Fruit fly (Drosophila melanogaster): ENCODE data around the gene CG43814.

Gene CG43814

DNA sequence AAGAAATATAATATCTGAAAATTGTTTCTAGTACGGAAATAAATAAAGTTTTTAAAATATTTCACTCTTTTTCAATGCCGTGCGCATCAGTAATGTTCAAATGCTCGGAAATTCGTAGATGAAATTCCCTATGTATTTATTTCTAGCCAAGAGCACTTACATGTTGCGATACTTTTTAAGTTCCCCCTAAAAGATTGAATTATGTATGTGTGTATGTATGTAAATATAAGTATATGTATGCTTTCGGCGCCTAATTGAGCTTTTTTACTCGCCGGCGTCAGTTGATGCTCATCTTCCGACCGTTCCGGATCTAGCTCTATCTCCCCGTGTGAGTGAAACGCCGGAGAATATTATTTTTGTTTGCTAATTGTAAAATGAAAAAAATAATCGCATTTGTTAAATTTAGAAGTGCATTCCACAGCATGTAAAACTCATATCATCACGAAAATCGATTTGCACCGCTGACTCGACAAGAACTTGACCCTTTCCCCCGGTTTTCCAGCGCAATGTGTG, 21.4 kb upstream of the CG43814 start, which contains the start of gene Ugt36E1:
Gene Ugt36E1 (plus strand): TSS at position 275 of the 513 bp plus-strand sequence.
- TF ChIP-seq Dll (optimal IDR thresholded peaks at IDR 0.05) (no peak), CG8478 (optimal IDR thresholded peaks at IDR 0.05) (no peak), usp (GFP tag; optimal IDR thresholded peaks at IDR 0.05) (no peak), psq (optimal IDR thresholded peaks at IDR 0.05) (no peak), pan (optimal IDR thresholded peaks at IDR 0.05) (peak; percentile 30), EcR (GFP tag; optimal IDR thresholded peaks at IDR 0.05) (no peak)

DNA sequence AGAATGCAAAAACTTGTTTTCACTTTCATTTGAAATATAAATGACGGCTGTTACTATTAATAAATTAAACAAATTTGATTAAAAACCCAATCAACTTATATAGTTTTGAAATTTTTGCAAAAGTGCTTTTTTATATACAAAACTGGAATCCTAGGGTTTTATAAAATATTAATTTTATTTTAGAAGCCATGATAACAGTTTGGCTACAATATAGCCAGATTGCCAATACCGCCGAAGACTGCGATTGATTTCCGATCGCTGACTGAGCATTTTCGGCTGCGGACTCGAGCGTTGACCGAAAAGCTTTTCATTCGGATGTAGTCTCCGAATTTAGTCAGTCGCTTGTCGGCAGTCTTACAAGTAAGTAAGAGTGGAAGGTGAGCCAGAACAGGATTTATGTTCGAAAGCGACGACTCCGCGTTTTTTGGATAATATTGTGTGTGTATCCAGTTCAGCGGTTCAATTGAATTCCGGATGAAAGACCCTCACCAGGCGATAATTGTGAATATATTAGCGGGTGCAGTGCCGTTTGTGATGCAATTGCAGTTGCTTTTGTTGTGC, 18.2 kb upstream of the CG43814 start, which contains the start of gene Ugt36D1:
Gene Ugt36D1 (plus strand): TSS at position 306 of the 561 bp plus-strand sequence.
- TF ChIP-seq CG8478 (optimal IDR thresholded peaks at IDR 0.05) (no peak), EcR (GFP tag; optimal IDR thresholded peaks at IDR 0.05) (peak in 1 of 2 experiments; percentile 21)

DNA sequence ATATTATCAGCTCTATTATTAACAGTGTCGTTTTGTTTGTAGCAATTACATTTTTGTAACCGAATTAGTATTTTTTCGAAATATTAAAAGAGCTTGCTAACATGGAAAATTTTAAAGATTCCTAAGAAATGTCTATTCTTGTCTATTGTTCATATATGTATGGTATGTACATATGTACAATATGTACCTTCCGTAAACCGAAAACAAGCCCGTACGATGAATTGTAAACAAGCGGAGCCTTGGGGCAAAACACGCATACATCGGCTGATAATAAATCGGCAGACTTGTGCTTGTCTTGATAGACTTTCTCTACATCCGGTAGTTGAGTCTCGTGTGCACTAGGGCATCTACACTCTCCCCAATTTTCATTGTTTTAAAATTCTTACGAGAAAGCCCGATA, 17.7 kb upstream of the CG43814 start:
- no peak for TF ChIP-seq EcR (GFP tag; optimal IDR thresholded peaks at IDR 0.05)

DNA sequence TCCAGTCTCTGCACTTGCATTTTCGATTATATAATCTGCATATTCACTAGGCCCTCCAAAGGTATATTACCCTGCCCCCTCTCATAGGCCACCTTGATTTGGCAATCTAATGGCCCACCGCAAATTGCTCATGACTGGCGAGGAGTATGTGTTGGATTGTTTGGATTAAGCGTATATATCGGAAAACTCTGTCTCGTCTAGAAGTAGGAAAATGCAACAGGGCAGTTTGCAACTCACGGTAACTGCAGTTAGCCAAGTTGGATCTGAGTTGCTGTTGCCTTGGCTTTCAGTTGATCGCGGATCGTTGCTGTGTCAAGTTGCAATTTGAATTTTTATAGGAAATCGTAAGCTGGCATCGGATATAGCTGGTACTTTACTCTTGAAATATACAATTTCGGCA, 13.9 kb upstream of the CG43814 start, which contains the start of gene Ugt36F1:
Gene Ugt36F1 (plus strand): TSS at position 301 of the 400 bp plus-strand sequence.
- TF ChIP-seq CG8478 (optimal IDR thresholded peaks at IDR 0.05) (no peak), usp (GFP tag; optimal IDR thresholded peaks at IDR 0.05) (no peak), pan (optimal IDR thresholded peaks at IDR 0.05) (no peak), psq (optimal IDR thresholded peaks at IDR 0.05) (no peak), Dll (optimal IDR thresholded peaks at IDR 0.05) (no peak), EcR (GFP tag; optimal IDR thresholded peaks at IDR 0.05) (no peak)

DNA sequence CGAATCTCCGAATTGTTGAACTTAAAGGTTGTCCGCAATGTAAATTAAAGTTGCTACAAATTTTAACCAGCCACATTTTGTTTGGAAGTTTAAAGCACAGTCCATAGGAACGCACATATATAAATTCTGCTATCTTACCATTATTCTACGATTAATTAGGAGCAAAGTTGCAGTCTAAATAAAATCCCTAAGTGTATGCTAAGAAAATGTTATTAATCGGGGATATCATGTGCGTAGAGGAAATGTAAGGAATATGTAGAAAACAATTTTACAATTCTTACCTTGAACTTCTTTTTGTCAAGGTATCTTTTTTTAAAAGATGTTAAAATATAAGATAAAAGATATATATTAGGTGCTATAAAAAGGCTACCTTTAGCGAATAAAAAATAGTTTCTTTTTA, 13.2 kb upstream of the CG43814 start:
- TF ChIP-seq pan (optimal IDR thresholded peaks at IDR 0.05), result no peak
- no peak for TF ChIP-seq CG8478 (optimal IDR thresholded peaks at IDR 0.05)
- no peak for TF ChIP-seq psq (optimal IDR thresholded peaks at IDR 0.05)
- TF ChIP-seq usp (GFP tag; optimal IDR thresholded peaks at IDR 0.05), result no peak
- no peak for TF ChIP-seq EcR (GFP tag; optimal IDR thresholded peaks at IDR 0.05)
- no peak for TF ChIP-seq Dll (optimal IDR thresholded peaks at IDR 0.05)

DNA sequence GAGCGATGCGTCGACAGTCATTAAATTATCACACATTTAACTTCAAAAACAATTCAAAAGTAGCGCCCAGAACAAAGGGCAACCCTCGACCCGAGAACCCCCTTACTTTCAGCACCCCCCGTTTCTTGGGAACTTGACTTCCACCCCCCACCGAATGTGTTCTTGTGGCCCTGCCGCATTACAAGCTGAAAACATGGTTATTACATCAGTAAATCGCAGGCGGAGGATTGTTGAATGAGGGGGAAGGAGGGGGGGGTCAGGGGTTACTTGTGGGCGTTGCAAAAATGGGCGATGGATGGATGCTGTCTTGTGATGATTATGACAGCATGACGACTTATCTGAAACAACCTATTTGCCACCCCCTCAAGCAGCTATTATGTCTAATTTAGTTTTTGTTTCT, 10.0 kb upstream of the CG43814 start:
- TF ChIP-seq pan (optimal IDR thresholded peaks at IDR 0.05), result no peak
- no peak for TF ChIP-seq Dll (optimal IDR thresholded peaks at IDR 0.05)
- no peak for TF ChIP-seq EcR (GFP tag; optimal IDR thresholded peaks at IDR 0.05)
- no peak for TF ChIP-seq psq (optimal IDR thresholded peaks at IDR 0.05)
- TF ChIP-seq CG8478 (optimal IDR thresholded peaks at IDR 0.05), result no peak
- no peak for TF ChIP-seq usp (GFP tag; optimal IDR thresholded peaks at IDR 0.05)

DNA sequence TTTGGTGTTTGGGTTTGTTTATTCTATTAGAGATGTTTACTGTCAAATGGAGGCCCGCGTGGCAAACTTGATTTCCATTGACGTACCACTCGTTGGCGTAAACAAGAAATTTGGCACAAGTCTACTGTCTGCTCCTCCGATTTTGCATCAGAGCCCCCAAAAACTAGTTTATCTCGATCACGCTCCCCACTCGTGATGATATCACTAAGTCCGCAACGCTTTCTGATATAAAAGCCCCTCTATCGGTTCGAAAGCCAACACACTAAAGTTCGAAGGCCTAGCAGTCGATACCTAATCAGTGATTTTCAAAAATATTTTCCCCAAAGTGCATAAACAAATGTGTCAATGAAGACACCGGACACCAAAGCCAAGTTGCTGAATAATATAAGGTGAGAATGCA, 7.6 kb upstream of the CG43814 start:
- TF ChIP-seq pan (optimal IDR thresholded peaks at IDR 0.05) (no peak), CG8478 (optimal IDR thresholded peaks at IDR 0.05) (no peak), EcR (GFP tag; optimal IDR thresholded peaks at IDR 0.05) (no peak), Dll (optimal IDR thresholded peaks at IDR 0.05) (no peak), psq (optimal IDR thresholded peaks at IDR 0.05) (no peak), usp (GFP tag; optimal IDR thresholded peaks at IDR 0.05) (no peak)

DNA sequence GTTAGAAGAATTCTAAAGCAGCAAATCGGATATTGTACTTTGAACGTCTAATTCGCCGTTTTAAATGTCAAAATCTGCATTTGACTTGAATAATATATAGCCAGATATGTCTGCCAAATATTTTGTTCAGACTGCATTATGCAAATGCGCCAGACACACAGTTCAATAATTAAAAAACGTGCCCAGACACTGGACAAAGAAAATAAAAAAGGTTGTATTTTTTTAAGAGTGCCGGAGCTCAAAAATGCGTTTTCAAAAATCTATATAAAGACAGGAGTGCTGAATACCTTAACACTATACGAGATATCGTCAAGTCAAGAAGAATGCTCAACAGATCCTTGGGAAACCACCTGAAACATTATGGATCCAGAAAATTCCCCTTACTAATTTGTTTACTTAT, 7.2 kb upstream of the CG43814 start, which contains the start of the genes CG17325 and CG42305:
Gene CG17325 (plus strand): TSS at position 301 of the 400 bp plus-strand sequence.
Gene CG42305 (plus strand): TSS at position 301 of the 400 bp plus-strand sequence.
- TF ChIP-seq CG8478 (optimal IDR thresholded peaks at IDR 0.05), result no peak
- no peak for TF ChIP-seq pan (optimal IDR thresholded peaks at IDR 0.05)

DNA sequence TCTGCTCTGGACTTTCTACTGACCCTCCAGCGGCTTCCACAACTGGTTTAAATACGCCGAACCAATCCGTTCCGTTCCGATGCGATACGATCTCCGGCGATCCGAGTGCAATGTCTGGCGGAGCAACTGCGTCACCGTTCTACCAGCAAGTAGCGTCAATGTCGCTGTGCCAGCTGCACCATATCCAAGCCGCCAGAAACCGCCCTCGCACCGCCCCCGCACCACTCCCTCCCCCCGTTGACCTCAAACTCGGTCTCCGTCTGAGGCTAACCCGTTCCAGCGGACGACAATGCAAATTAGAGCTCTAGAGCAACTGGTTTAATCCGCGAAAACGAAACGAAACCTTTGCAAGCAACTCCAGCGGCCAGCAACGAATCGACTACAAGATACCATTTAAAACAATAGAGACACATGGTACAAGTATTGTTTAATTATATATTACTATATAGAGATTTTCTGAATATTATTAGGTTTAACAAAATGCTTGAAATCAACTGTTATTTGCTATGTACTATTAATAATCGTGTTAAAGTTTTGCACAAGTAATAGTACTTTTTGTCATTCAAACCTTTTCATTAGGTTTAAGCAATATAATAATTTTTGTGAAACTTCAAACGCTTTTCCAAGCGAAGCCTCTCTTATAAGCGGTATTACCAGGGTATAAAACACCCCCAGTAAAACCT, 6.0 kb upstream of the CG43814 start, which contains the start of the genes CG10570 and CG42502:
Gene CG10570 (minus strand): TSS at position 293 of the 683 bp plus-strand sequence.
Gene CG42502 (minus strand): TSS at position 293 of the 683 bp plus-strand sequence.
- TF ChIP-seq pan (optimal IDR thresholded peaks at IDR 0.05) (peak; percentile 73), Dll (optimal IDR thresholded peaks at IDR 0.05) (no peak)

DNA sequence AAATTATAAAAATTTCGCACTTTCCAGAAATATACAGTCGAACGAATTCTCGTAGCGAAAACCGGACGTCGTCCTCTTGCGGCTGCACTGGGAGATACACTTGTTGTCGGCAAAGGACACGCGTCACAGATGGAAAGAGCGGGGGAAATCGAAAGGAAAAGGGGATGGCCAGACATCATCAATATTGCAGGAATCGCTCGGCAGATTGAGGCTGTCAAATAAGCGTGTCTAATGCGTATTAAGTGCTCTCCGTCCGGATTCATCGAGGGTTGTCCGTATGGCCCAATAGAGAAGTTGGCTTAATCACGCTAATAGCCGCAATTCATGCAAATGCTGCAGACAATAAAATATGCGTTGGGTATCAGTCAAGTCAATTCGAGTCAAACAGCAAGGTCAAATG, 4.3 kb upstream of the CG43814 start:
- TF ChIP-seq CG8478 (optimal IDR thresholded peaks at IDR 0.05), result no peak
- no peak for TF ChIP-seq usp (GFP tag; optimal IDR thresholded peaks at IDR 0.05)
- no peak for TF ChIP-seq EcR (GFP tag; optimal IDR thresholded peaks at IDR 0.05)
- TF ChIP-seq pan (optimal IDR thresholded peaks at IDR 0.05), result no peak
- no peak for TF ChIP-seq psq (optimal IDR thresholded peaks at IDR 0.05)
- no peak for TF ChIP-seq Dll (optimal IDR thresholded peaks at IDR 0.05)

DNA sequence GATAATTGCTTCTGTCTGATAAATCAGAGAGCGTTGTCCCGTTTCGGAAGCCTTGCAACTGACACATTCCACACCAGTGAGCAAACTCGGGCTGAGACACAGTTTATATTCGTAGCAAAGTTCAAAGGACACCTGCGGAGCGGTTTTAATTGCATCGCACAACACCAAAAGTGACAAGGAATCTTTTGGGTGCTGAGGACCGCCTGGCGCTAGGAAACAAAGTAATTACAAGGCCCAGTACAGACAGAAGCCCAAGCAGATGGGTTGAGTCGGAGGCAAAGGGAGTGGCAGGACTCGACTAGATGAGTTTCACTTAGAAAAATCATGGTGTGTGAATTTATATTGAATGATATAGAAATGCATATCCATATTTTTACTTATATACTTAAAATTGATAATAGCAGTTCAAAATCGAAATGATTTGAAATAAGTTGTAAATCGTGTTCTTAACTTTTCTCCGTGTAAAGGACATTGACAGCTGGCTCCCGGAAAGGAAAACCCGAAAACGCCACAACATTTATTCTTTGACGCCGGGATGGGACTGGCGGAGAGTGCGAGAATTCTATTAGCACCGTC, 3.7 kb upstream of the CG43814 start:
- no peak for TF ChIP-seq pan (optimal IDR thresholded peaks at IDR 0.05)
- no peak for TF ChIP-seq Dll (optimal IDR thresholded peaks at IDR 0.05)
- TF ChIP-seq CG8478 (optimal IDR thresholded peaks at IDR 0.05), result no peak
- no peak for TF ChIP-seq EcR (GFP tag; optimal IDR thresholded peaks at IDR 0.05)
- no peak for TF ChIP-seq psq (optimal IDR thresholded peaks at IDR 0.05)
- no peak for TF ChIP-seq usp (GFP tag; optimal IDR thresholded peaks at IDR 0.05)

DNA sequence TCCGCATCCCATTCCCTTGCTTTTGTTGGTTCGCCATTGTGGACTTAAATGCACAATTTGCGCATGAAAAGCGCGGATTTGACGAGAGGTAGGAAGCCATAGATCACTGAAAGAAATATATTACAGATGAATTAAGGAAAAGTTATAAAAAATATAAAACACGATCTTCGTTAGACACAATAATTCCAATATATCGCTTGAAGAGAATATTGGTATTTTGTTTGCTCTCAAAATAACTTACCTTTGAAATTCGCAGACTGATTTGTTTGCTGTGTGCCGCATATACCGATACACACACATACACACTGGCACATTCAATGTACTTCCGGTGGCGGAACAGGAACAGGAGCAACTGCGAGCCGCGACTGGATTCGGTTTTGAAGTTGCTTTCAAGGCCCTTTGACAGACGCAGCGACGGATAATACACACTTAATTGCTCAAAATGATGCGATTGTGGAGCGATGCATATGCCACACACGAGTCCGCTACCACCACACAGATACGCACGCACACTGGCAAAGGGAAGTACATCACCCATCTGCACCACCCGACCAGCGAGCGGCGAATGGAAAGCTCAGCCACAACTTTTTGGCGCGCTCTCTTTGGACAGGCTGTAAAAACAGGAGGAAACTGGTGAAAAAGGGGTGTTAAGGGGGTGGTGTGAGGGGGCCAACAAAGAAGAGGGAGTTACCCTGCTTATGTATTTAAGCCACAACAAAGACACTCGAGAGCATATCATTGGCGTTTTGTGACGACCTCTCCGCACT, 673 bp upstream of the CG43814 start:
- TF ChIP-seq usp (GFP tag; optimal IDR thresholded peaks at IDR 0.05) (no peak), psq (optimal IDR thresholded peaks at IDR 0.05) (no peak)
